Fruit fly (Drosophila melanogaster): ENCODE results near the gene PNUTS.

- no peak for TF ChIP-seq insv (optimal IDR thresholded peaks at IDR 0.05)
- TF ChIP-seq h (optimal IDR thresholded peaks at IDR 0.05), result no peak
- TF ChIP-seq psq (optimal IDR thresholded peaks at IDR 0.05), result no peak
- no peak for TF ChIP-seq ttk (optimal IDR thresholded peaks at IDR 0.05)
These were observed 26.1 kb upstream of the PNUTS start for dm6 chr2L:843850-844791.
